Worm (Caenorhabditis elegans) whole organism, L3 larva: ENCODE measurements around the gene sel-1.

Experiments
- ama-1 ChIP-seq: fragments of 150-350 bp; optimal IDR thresholded peaks from 2 replicates; lab custom pipeline; 2018
- fkh-2 ChIP-seq: fragments of 150-350 bp; optimal IDR thresholded peaks from 2 replicates; lab custom pipeline; 2014; ENCODE audit warnings: missing biosample characterization, missing genetic modification reagents, missing genetic modification characterization
- ztf-11 ChIP-seq: fragments of 150-350 bp; optimal IDR thresholded peaks from 2 replicates; lab custom pipeline; 2014; ENCODE audit warnings: missing biosample characterization, missing genetic modification characterization

ce11 chrV:12526758-12527157 is 33.8 kb upstream of the sel-1 start, which contains the start of gene F45D3.1:
- TF ChIP-seq ama-1 (no peak), ztf-11 (tag; lab: Kevin White, UChicago) (no peak), fkh-2 (tag; lab: Kevin White, UChicago) (no peak)
